Fruit fly (Drosophila melanogaster) whole organism, embryonic: ENCODE data around the gene Nct.

Experiments
- CG14441 ChIP-seq: fragments of 200-800 bp; sonication (Bioruptor generic); IDR thresholded peaks from 2 replicates; pipeline ENCODE4 v1.3.6; 2022; ENCODE audit warnings: missing biosample characterization, missing genetic modification characterization
- CG2712 ChIP-seq: fragments of 200-800 bp; optimal IDR thresholded peaks from 3 replicates; lab custom pipeline; 2019; ENCODE audit warnings: missing biosample characterization, mild to moderate bottlenecking, missing genetic modification characterization, moderate library complexity
- CG34422 ChIP-seq: fragments of 200-800 bp; sonication (Bioruptor generic); IDR thresholded peaks from 3 replicates; pipeline ENCODE4 v1.3.6; 2022; ENCODE audit warnings: missing biosample characterization, missing genetic modification characterization
- Dref ChIP-seq: fragments of 200-800 bp; sonication (Bioruptor generic); IDR thresholded peaks from 2 replicates; pipeline ENCODE4 v1.3.6; 2022; ENCODE audit warnings: missing biosample characterization, missing genetic modification characterization
- Myb ChIP-seq: fragments of 200-800 bp; sonication (Bioruptor generic); optimal IDR thresholded peaks from 2 replicates; lab custom pipeline; 2016; ENCODE audit warnings: missing biosample characterization, missing genetic modification characterization
- Sox102F ChIP-seq: fragments of 200-800 bp; sonication (Bioruptor generic); optimal IDR thresholded peaks from 2 replicates; lab custom pipeline; 2018; ENCODE audit warnings: missing biosample characterization, mild to moderate bottlenecking, missing genetic modification characterization, moderate library complexity
- YL-1 ChIP-seq: fragments of 200-800 bp; sonication (Bioruptor generic); optimal IDR thresholded peaks from 3 replicates; lab custom pipeline; 2017; ENCODE audit warnings: missing biosample characterization, mild to moderate bottlenecking, missing genetic modification characterization
- bbx ChIP-seq: fragments of 200-800 bp; sonication (Bioruptor generic); IDR thresholded peaks from 2 replicates; pipeline ENCODE4 v1.3.6; 2022; ENCODE audit warnings: missing biosample characterization, missing genetic modification characterization; ENCODE audit not compliant: partially characterized antibody
- pnt ChIP-seq: fragments of 200-800 bp; sonication (Bioruptor generic); optimal IDR thresholded peaks from 3 replicates; lab custom pipeline; 2016; ENCODE audit warnings: missing biosample characterization, missing genetic modification characterization
- pum ChIP-seq: fragments of 200-800 bp; sonication (Bioruptor generic); optimal IDR thresholded peaks from 2 replicates; lab custom pipeline; 2016; ENCODE audit warnings: missing biosample characterization, missing genetic modification characterization
- pzg ChIP-seq: fragments of 200-800 bp; sonication (Bioruptor generic); optimal IDR thresholded peaks from 3 replicates; lab custom pipeline; 2018; ENCODE audit warnings: missing biosample characterization, mild to moderate bottlenecking, missing genetic modification characterization, moderate library complexity
- tgo ChIP-seq: fragments of 200-800 bp; sonication (Bioruptor generic); IDR thresholded peaks from 3 replicates; pipeline ENCODE4 v1.3.6; 2022; ENCODE audit warnings: missing biosample characterization, missing genetic modification characterization

dm6 chr3R:24890217-24890616, 38.8 kb downstream of the Nct start:
- no peak; the same call in 2 of the 3 replicates for TF ChIP-seq tgo (GFP tag; lab: Robert Waterston, UW)
- TF ChIP-seq CG2712 (tag; lab: Kevin White, UChicago), result no peak
- no peak for TF ChIP-seq pum (GFP tag; lab: Kevin White, UChicago)
- no peak for TF ChIP-seq bbx (GFP tag; lab: Robert Waterston, UW)
- no peak for TF ChIP-seq Sox102F (GFP tag; lab: Kevin White, UChicago)
- no peak for TF ChIP-seq Myb
- no peak for TF ChIP-seq YL-1 (GFP tag; lab: Kevin White, UChicago)
- no peak for TF ChIP-seq CG34422
- TF ChIP-seq CG14441 (GFP tag; lab: Robert Waterston, UW), result no peak
- TF ChIP-seq Dref (GFP tag; lab: Robert Waterston, UW), result no peak
- no peak for TF ChIP-seq pzg
- TF ChIP-seq pnt (GFP tag; lab: Kevin White, UChicago), result no peak
